Worm (Caenorhabditis elegans) whole organism, L4 larva: Measurements from ENCODE around the gene K07H8.5.

Source experiments
- aha-1 ChIP-seq: fragments of 150-350 bp; peaks from one replicate; lab custom pipeline; 2014; ENCODE audit warnings: missing biosample characterization, missing genetic modification characterization
- ces-1 ChIP-seq: fragments of 150-350 bp; sonication (generic microtip); optimal IDR thresholded peaks from 4 replicates; lab custom pipeline; 2014; ENCODE audit warnings: missing biosample characterization, missing genetic modification reagents, missing genetic modification characterization
- daf-12 ChIP-seq: fragments of 150-350 bp; optimal IDR thresholded peaks from 2 replicates; lab custom pipeline; 2014; ENCODE audit warnings: missing biosample characterization, missing genetic modification reagents, missing genetic modification characterization
- dve-1 ChIP-seq: sonication (generic microtip); optimal IDR thresholded peaks from 2 replicates; lab custom pipeline; 2017; ENCODE audit warnings: antibody characterized with exemption, mild to moderate bottlenecking, missing genetic modification characterization, missing compliant biosample characterization; ENCODE audit not compliant: insufficient read depth
- egl-27 ChIP-seq: sonication (generic microtip); optimal IDR thresholded peaks from 3 replicates; lab custom pipeline; 2017; ENCODE audit warnings: missing biosample characterization, missing genetic modification reagents, missing genetic modification characterization
- hif-1 ChIP-seq, 2 experiments: sonication (generic microtip); optimal IDR thresholded peaks; 2 replicates each; lab custom pipeline; 2016 to 2017; ENCODE audit warnings: missing compliant biosample characterization in 2 of 2, missing genetic modification characterization in 2 of 2, missing genetic modification reagents in 2 of 2, missing genotype in 2 of 2, mild to moderate bottlenecking in 1 of 2
- hlh-11 ChIP-seq: fragments of 200-800 bp; sonication (Bioruptor generic); optimal IDR thresholded peaks from 2 replicates; lab custom pipeline; 2018; ENCODE audit warnings: mild to moderate bottlenecking, missing genetic modification characterization, missing compliant biosample characterization
- hmg-1.1 ChIP-seq: fragments of 200-800 bp; sonication (Bioruptor generic); IDR thresholded peaks from 2 replicates; pipeline ENCODE4 v1.3.6; 2022; ENCODE audit warnings: missing genetic modification reagents, missing genetic modification characterization, missing compliant biosample characterization
- mdt-29 ChIP-seq: fragments of 200-800 bp; sonication (Bioruptor generic); IDR thresholded peaks from 2 replicates; pipeline ENCODE4 v1.3.6; 2022; ENCODE audit warnings: missing genetic modification reagents, missing genetic modification characterization, missing compliant biosample characterization
- unc-62 ChIP-seq, 3 experiments: fragments of 150-350 bp in 1 of 3; sonication (generic microtip); optimal IDR thresholded peaks in 2 of 3; peaks in 1 of 3; 1 replicate in 1 of 3; 2 replicates in 2 of 3; lab custom pipeline; 2014 to 2017; ENCODE audit warnings: missing biosample characterization in 3 of 3, missing genetic modification characterization in 3 of 3, missing genetic modification reagents in 3 of 3, missing genotype in 1 of 3
- zag-1 ChIP-seq: fragments of 150-350 bp; optimal IDR thresholded peaks from 2 replicates; lab custom pipeline; 2014; ENCODE audit warnings: missing biosample characterization, missing genetic modification characterization

ce11 chrIV:8273334-8273733 is 5.2 kb downstream of the K07H8.5 start:
- TF ChIP-seq hif-1 (tag; optimal IDR thresholded peaks at IDR 0.05; lab: Kevin White, UChicago) = no peak
- TF ChIP-seq egl-27 (tag; lab: Kevin White, UChicago) = no peak
- no peak for TF ChIP-seq ces-1 (GFP tag; lab: Kevin White, UChicago)
- no peak for TF ChIP-seq mdt-29
- no peak for TF ChIP-seq hlh-11 (tag; lab: Kevin White, UChicago)
- TF ChIP-seq dve-1 = no peak
- TF ChIP-seq unc-62 (GFP tag; optimal IDR thresholded peaks at IDR 0.05 in 1 of 2; lab: Kevin White, UChicago) = peak in 1 of 2 experiments; percentile 88
- no peak for TF ChIP-seq unc-62 (tag; optimal IDR thresholded peaks at IDR 0.05; lab: Kevin White, UChicago)
- TF ChIP-seq daf-12 (tag; lab: Kevin White, UChicago) = no peak
- no peak for TF ChIP-seq hmg-1.1 (GFP tag; lab: Robert Waterston, UW)
- no peak for TF ChIP-seq zag-1 (tag; lab: Kevin White, UChicago)
- TF ChIP-seq aha-1 (tag; lab: Kevin White, UChicago) = no peak
